Fruit fly (Drosophila melanogaster) whole organism, embryonic: ENCODE results near the gene CG11858.

Experiments used
- Abd-B ChIP-seq: fragments of 200-800 bp; sonication (Bioruptor generic); optimal IDR thresholded peaks from 2 replicates; lab custom pipeline; 2018; ENCODE audit warnings: missing biosample characterization, mild to moderate bottlenecking, missing genetic modification characterization, moderate library complexity
- BEAF-32 ChIP-seq: fragments of 200-800 bp; sonication (Bioruptor generic); optimal IDR thresholded peaks from 3 replicates; lab custom pipeline; 2017; ENCODE audit warnings: missing biosample characterization, missing genetic modification characterization, mild to moderate bottlenecking, moderate library complexity, missing genetic modification reagents
- CG10979 ChIP-seq: fragments of 200-800 bp; sonication (Bioruptor generic); optimal IDR thresholded peaks from 2 replicates; lab custom pipeline; 2018; ENCODE audit warnings: missing biosample characterization, mild to moderate bottlenecking, missing genetic modification characterization, moderate library complexity
- CG13775 ChIP-seq: fragments of 200-800 bp; sonication (Bioruptor generic); optimal IDR thresholded peaks from 3 replicates; lab custom pipeline; 2017; ENCODE audit warnings: missing biosample characterization, mild to moderate bottlenecking, missing genetic modification characterization
- CG15011 ChIP-seq: fragments of 200-800 bp; sonication (Bioruptor generic); optimal IDR thresholded peaks from 3 replicates; lab custom pipeline; 2018; ENCODE audit warnings: missing biosample characterization, mild to moderate bottlenecking, missing genetic modification characterization
- CG15696 ChIP-seq: fragments of 200-800 bp; sonication (Bioruptor generic); optimal IDR thresholded peaks from 2 replicates; lab custom pipeline; 2019; ENCODE audit warnings: missing biosample characterization, mild to moderate bottlenecking, missing genetic modification characterization, moderate library complexity
- CG1647 ChIP-seq: fragments of 200-800 bp; sonication (Bioruptor generic); optimal IDR thresholded peaks from 3 replicates; lab custom pipeline; 2016; ENCODE audit warnings: missing biosample characterization, missing genetic modification characterization
- CG17568 ChIP-seq: fragments of 200-800 bp; sonication (Bioruptor generic); optimal IDR thresholded peaks from 2 replicates; lab custom pipeline; 2018; ENCODE audit warnings: missing biosample characterization, mild to moderate bottlenecking, missing genetic modification characterization, moderate library complexity
- CG2678 ChIP-seq: fragments of 200-800 bp; sonication (Bioruptor generic); optimal IDR thresholded peaks from 3 replicates; lab custom pipeline; 2019; ENCODE audit warnings: missing biosample characterization, mild to moderate bottlenecking, missing genetic modification characterization, moderate library complexity
- CG3065 ChIP-seq: fragments of 200-800 bp; sonication (Bioruptor generic); optimal IDR thresholded peaks from 2 replicates; lab custom pipeline; 2016; ENCODE audit warnings: missing biosample characterization, missing genetic modification characterization
- CG31388 ChIP-seq: fragments of 200-800 bp; sonication (Bioruptor generic); optimal IDR thresholded peaks from 2 replicates; lab custom pipeline; 2016; ENCODE audit warnings: missing biosample characterization, missing genetic modification characterization
- CG43689 ChIP-seq: fragments of 200-800 bp; sonication (Bioruptor generic); IDR thresholded peaks from 2 replicates; pipeline ENCODE4 v1.3.6; 2022; ENCODE audit warnings: missing biosample characterization, missing genetic modification characterization
- CG4730 ChIP-seq: fragments of 200-800 bp; sonication (Bioruptor generic); IDR thresholded peaks from 2 replicates; pipeline ENCODE4 v1.3.6; 2022; ENCODE audit warnings: missing biosample characterization, missing genetic modification characterization
- CG7963 ChIP-seq: fragments of 200-800 bp; sonication (Bioruptor generic); IDR thresholded peaks from 3 replicates; pipeline ENCODE4 v1.3.6; 2022; ENCODE audit warnings: missing biosample characterization, missing genetic modification characterization; ENCODE audit not compliant: partially characterized antibody
- CG8290 ChIP-seq, 3 experiments: fragments of 200-800 bp; sonication (Bioruptor generic); optimal IDR thresholded peaks; 2 replicates each; lab custom pipeline; 2016 to 2019; ENCODE audit warnings: missing biosample characterization in 3 of 3, missing genetic modification characterization in 3 of 3, mild to moderate bottlenecking in 2 of 3, moderate library complexity in 1 of 3
- CG8944 ChIP-seq: fragments of 200-800 bp; sonication (Bioruptor generic); optimal IDR thresholded peaks from 3 replicates; lab custom pipeline; 2016; ENCODE audit warnings: missing biosample characterization, missing genetic modification characterization
- Chrac-16 ChIP-seq: fragments of 200-800 bp; sonication (Bioruptor generic); optimal IDR thresholded peaks from 3 replicates; lab custom pipeline; 2016; ENCODE audit warnings: missing biosample characterization, missing genetic modification characterization
- Dp ChIP-seq: fragments of 200-800 bp; sonication (Bioruptor generic); optimal IDR thresholded peaks from 2 replicates; lab custom pipeline; 2018; ENCODE audit warnings: missing biosample characterization, mild to moderate bottlenecking, missing genetic modification characterization, moderate library complexity
- Eip74EF ChIP-seq, 2 experiments: fragments of 200-800 bp in 1 of 2; fragments of >200 bp in 1 of 2; sonication (Bioruptor generic) in 1 of 2; optimal IDR thresholded peaks; 2 replicates each; lab custom pipeline; 2017 to 2019; ENCODE audit warnings: missing biosample characterization in 2 of 2, missing genetic modification characterization in 2 of 2, mild to moderate bottlenecking in 1 of 2, moderate library complexity in 1 of 2
- Ets65A ChIP-seq: fragments of 200-800 bp; sonication (Bioruptor generic); peaks from one replicate; lab custom pipeline; 2016; ENCODE audit warnings: missing biosample characterization, missing genetic modification characterization
- Fer1 ChIP-seq: fragments of 200-800 bp; sonication (Bioruptor generic); optimal IDR thresholded peaks from 2 replicates; lab custom pipeline; 2017; ENCODE audit warnings: missing biosample characterization, mild to moderate bottlenecking, missing genetic modification characterization
- H15 ChIP-seq: fragments of 200-800 bp; sonication (Bioruptor generic); IDR thresholded peaks from 3 replicates; pipeline ENCODE4 v1.3.6; 2022; ENCODE audit warnings: missing biosample characterization, missing genetic modification characterization
- HLH54F ChIP-seq: fragments of 200-800 bp; sonication (Bioruptor generic); optimal IDR thresholded peaks from 3 replicates; lab custom pipeline; 2016; ENCODE audit warnings: missing biosample characterization, missing genetic modification characterization
- Hr78 ChIP-seq, 2 experiments: fragments of 200-800 bp in 1 of 2; fragments of >200 bp in 1 of 2; sonication (Bioruptor generic) in 1 of 2; optimal IDR thresholded peaks; 2 replicates each; lab custom pipeline; 2017 to 2019; ENCODE audit warnings: missing biosample characterization in 2 of 2, missing genetic modification characterization in 2 of 2, mild to moderate bottlenecking in 1 of 2, moderate library complexity in 1 of 2
- Lim3 ChIP-seq: fragments of 200-800 bp; sonication (Bioruptor generic); IDR thresholded peaks from 2 replicates; pipeline ENCODE4 v1.3.6; 2022; ENCODE audit warnings: missing biosample characterization, missing genetic modification characterization
- Lpt ChIP-seq: fragments of >200 bp; optimal IDR thresholded peaks from 2 replicates; lab custom pipeline; 2018; ENCODE audit warnings: missing biosample characterization, missing genetic modification characterization
- Nf-YA ChIP-seq: fragments of 200-800 bp; sonication (Bioruptor generic); IDR thresholded peaks from 2 replicates; pipeline ENCODE4 v1.3.6; 2022; ENCODE audit warnings: missing biosample characterization, missing genetic modification characterization
- Nf-YB ChIP-seq: fragments of 200-800 bp; sonication (Bioruptor generic); optimal IDR thresholded peaks from 3 replicates; lab custom pipeline; 2019; ENCODE audit warnings: missing biosample characterization, mild to moderate bottlenecking, missing genetic modification characterization, moderate library complexity
- Ravus ChIP-seq: fragments of 200-800 bp; sonication (Bioruptor generic); IDR thresholded peaks from 2 replicates; pipeline ENCODE4 v1.3.6; 2022; ENCODE audit warnings: missing biosample characterization, missing genetic modification characterization
- Rfx ChIP-seq: fragments of 200-800 bp; sonication (Bioruptor generic); IDR thresholded peaks from 2 replicates; pipeline ENCODE4 v1.3.6; 2022; ENCODE audit warnings: missing biosample characterization, missing genetic modification characterization
- Ssrp ChIP-seq: fragments of 200-800 bp; sonication (Bioruptor generic); optimal IDR thresholded peaks from 2 replicates; lab custom pipeline; 2018; ENCODE audit warnings: missing biosample characterization, mild to moderate bottlenecking, missing genetic modification characterization, moderate library complexity
- aop ChIP-seq: fragments of 200-800 bp; sonication (Bioruptor generic); IDR thresholded peaks from 2 replicates; pipeline ENCODE4 v1.3.6; 2022; ENCODE audit warnings: missing biosample characterization, missing genetic modification characterization
- ash1 ChIP-seq: fragments of 200-800 bp; sonication (Bioruptor generic); optimal IDR thresholded peaks from 2 replicates; lab custom pipeline; 2018; ENCODE audit warnings: missing biosample characterization, mild to moderate bottlenecking, missing genetic modification characterization
- bowl ChIP-seq: fragments of 200-800 bp; sonication (Bioruptor generic); IDR thresholded peaks from 2 replicates; pipeline ENCODE4 v1.3.6; 2022; ENCODE audit warnings: missing biosample characterization, missing genetic modification characterization
- bsh ChIP-seq, 2 experiments: fragments of 200-800 bp; sonication (Bioruptor generic); optimal IDR thresholded peaks; 2 replicates each; lab custom pipeline; 2017 to 2018; ENCODE audit warnings: mild to moderate bottlenecking in 2 of 2, missing biosample characterization in 2 of 2, missing genetic modification characterization in 2 of 2, moderate library complexity in 1 of 2
- btn ChIP-seq: fragments of 200-800 bp; sonication (Bioruptor generic); optimal IDR thresholded peaks from 2 replicates; lab custom pipeline; 2016; ENCODE audit warnings: missing biosample characterization, missing genetic modification characterization
- caup ChIP-seq: fragments of 200-800 bp; sonication (Bioruptor generic); optimal IDR thresholded peaks from 3 replicates; lab custom pipeline; 2017; ENCODE audit warnings: missing biosample characterization, mild to moderate bottlenecking, missing genetic modification characterization, moderate library complexity; ENCODE audit not compliant: severe bottlenecking
- cwo ChIP-seq: fragments of 200-800 bp; sonication (Bioruptor generic); optimal IDR thresholded peaks from 3 replicates; lab custom pipeline; 2017; ENCODE audit warnings: missing biosample characterization, missing genetic modification characterization, mild to moderate bottlenecking, moderate library complexity, missing genetic modification reagents
- da ChIP-seq: fragments of 200-800 bp; sonication (Bioruptor generic); optimal IDR thresholded peaks from 2 replicates; lab custom pipeline; 2016; ENCODE audit warnings: missing biosample characterization, missing genetic modification characterization
- emc ChIP-seq: fragments of 200-800 bp; sonication (Bioruptor generic); optimal IDR thresholded peaks from 2 replicates; lab custom pipeline; 2016; ENCODE audit warnings: missing biosample characterization, missing genetic modification characterization
- fd64A ChIP-seq: fragments of 200-800 bp; sonication (Bioruptor generic); optimal IDR thresholded peaks from 3 replicates; lab custom pipeline; 2018; ENCODE audit warnings: missing biosample characterization, mild to moderate bottlenecking, missing genetic modification characterization
- her ChIP-seq: fragments of 200-800 bp; sonication (Bioruptor generic); optimal IDR thresholded peaks from 2 replicates; lab custom pipeline; 2016; ENCODE audit warnings: missing biosample characterization, missing genetic modification characterization
- lab ChIP-seq: fragments of 200-800 bp; sonication (Bioruptor generic); optimal IDR thresholded peaks from 3 replicates; lab custom pipeline; 2017; ENCODE audit warnings: missing biosample characterization, missing genetic modification characterization, mild to moderate bottlenecking, moderate library complexity, missing genetic modification reagents
- prd ChIP-seq, 3 experiments: fragments of >200 bp in 2 of 3; fragments of 200-800 bp in 1 of 3; sonication (Bioruptor generic) in 1 of 3; optimal IDR thresholded peaks in 2 of 3; IDR thresholded peaks in 1 of 3; 2 replicates in 2 of 3; 3 replicates in 1 of 3; pipeline versions ENCODE4 v1.3.6 to Lab custom; 2017 to 2022; ENCODE audit warnings: missing biosample characterization in 1 of 3, missing genetic modification characterization in 1 of 3
- repo ChIP-seq: fragments of 200-800 bp; sonication (Bioruptor generic); optimal IDR thresholded peaks from 2 replicates; lab custom pipeline; 2016; ENCODE audit warnings: missing biosample characterization, missing genetic modification characterization
- unc-4 ChIP-seq: fragments of 200-800 bp; sonication (Bioruptor generic); IDR thresholded peaks from 2 replicates; pipeline ENCODE4 v1.3.6; 2022; ENCODE audit warnings: missing biosample characterization, missing genetic modification characterization; ENCODE audit not compliant: partially characterized antibody
- usp ChIP-seq: fragments of >200 bp; optimal IDR thresholded peaks from 2 replicates; lab custom pipeline; 2017; ENCODE audit warnings: missing biosample characterization, missing genetic modification characterization
- wek ChIP-seq: fragments of 200-800 bp; sonication (Bioruptor generic); optimal IDR thresholded peaks from 3 replicates; lab custom pipeline; 2018; ENCODE audit warnings: missing biosample characterization, mild to moderate bottlenecking, missing genetic modification characterization, moderate library complexity

CG11858 gene

DNA sequence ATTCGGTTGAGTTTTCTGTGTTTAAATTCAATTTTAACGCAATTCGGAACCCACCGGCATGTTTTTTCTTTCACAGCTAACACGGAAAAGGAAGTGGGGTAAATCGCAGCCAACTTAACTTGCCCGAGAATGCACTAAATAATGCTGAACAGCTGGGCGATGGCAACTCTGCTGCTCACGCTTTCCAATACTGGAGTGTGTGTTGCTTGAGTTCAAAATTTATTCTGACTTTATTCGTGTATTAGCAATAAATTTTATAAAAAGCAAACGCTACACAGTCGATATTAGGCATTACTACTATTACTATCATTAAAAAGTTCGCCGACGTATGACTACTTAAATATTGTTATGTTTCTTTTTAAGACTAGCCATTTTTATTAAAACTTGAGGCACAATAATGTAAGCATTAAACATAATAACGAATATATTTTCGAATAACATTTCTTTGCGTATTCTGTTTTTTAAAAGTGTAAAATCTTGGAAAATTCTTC, 15.1 kb upstream of the CG11858 start, which contains the start of the genes RpS27 and Nup37 (continued):
- TF ChIP-seq CG17568 (GFP tag; lab: Kevin White, UChicago) (peak; percentile 98), Nf-YB (GFP tag; lab: Kevin White, UChicago) (peak; percentile 84), BEAF-32 (GFP tag; lab: Kevin White, UChicago) (peak; percentile 67), Nf-YA (GFP tag; lab: Robert Waterston, UW) (peak; percentile 93), ash1 (GFP tag; lab: Kevin White, UChicago) (peak; percentile 99), prd (optimal IDR thresholded peaks at IDR 0.05; lab: Kevin White, UChicago) (no peak), prd (GFP tag; IDR thresholded peaks at IDR 0.05; lab: Robert Waterston, UW) (peak; percentile 91), btn (peak; percentile 97), Hr78 (GFP tag; optimal IDR thresholded peaks at IDR 0.05; lab: Kevin White, UChicago) (no peak), CG3065 (GFP tag; lab: Kevin White, UChicago) (peak; percentile 98), CG1647 (GFP tag; lab: Kevin White, UChicago) (peak; percentile 98), CG8944 (peak; percentile 98), Ets65A (GFP tag; lab: Kevin White, UChicago) (peak; percentile 100), bsh (GFP tag; optimal IDR thresholded peaks at IDR 0.05; lab: Kevin White, UChicago) (peak; percentile 50 to 93), HLH54F (GFP tag; lab: Kevin White, UChicago) (peak; percentile 98), Lim3 (GFP tag; lab: Robert Waterston, UW) (peak; percentile 68; the same call in 1 of the 2 replicates), CG4730 (peak; percentile 94), Dp (peak; percentile 77), Ravus (GFP tag; lab: Robert Waterston, UW) (peak; percentile 72), CG10979 (tag; lab: Kevin White, UChicago) (peak; percentile 86), Abd-B (GFP tag; lab: Kevin White, UChicago) (peak; percentile 93), CG8290 (GFP tag; optimal IDR thresholded peaks at IDR 0.05; lab: Kevin White, UChicago) (peak; percentile 98), CG8290 (tag; optimal IDR thresholded peaks at IDR 0.05; lab: Kevin White, UChicago) (peak; percentile 97 to 100), Eip74EF (GFP tag; optimal IDR thresholded peaks at IDR 0.05; lab: Kevin White, UChicago) (peak in 1 of 2 experiments; percentile 93), Ssrp (tag; lab: Kevin White, UChicago) (peak; percentile 92), Chrac-16 (GFP tag; lab: Kevin White, UChicago) (peak; percentile 91), caup (GFP tag; lab: Kevin White, UChicago) (peak; percentile 100), fd64A (GFP tag; lab: Kevin White, UChicago) (peak; percentile 98), CG43689 (GFP tag; lab: Robert Waterston, UW) (peak; percentile 95), H15 (GFP tag; lab: Robert Waterston, UW) (peak; percentile 97), her (GFP tag; lab: Kevin White, UChicago) (peak; percentile 97), CG31388 (peak; percentile 94), Rfx (GFP tag; lab: Robert Waterston, UW) (peak; percentile 99), da (GFP tag; lab: Kevin White, UChicago) (peak; percentile 99), lab (GFP tag; lab: Kevin White, UChicago) (peak; percentile 99), CG15696 (tag; lab: Kevin White, UChicago) (peak; percentile 81), Fer1 (GFP tag; lab: Kevin White, UChicago) (peak; percentile 98), CG13775 (peak; percentile 99), emc (GFP tag; lab: Kevin White, UChicago) (peak; percentile 99), aop (peak; percentile 80; the same call in 1 of the 2 replicates), CG2678 (tag; lab: Kevin White, UChicago) (peak; percentile 92), CG7963 (GFP tag; lab: Robert Waterston, UW) (no peak), unc-4 (GFP tag; lab: Robert Waterston, UW) (0 out of 2 replicates have a peak, but pooled peaks have one; percentile 21), CG15011 (GFP tag; lab: Kevin White, UChicago) (peak; percentile 99), Lpt (GFP tag; lab: Kevin White, UChicago) (no peak), bowl (GFP tag; lab: Robert Waterston, UW) (peak; percentile 88), cwo (peak; percentile 91), usp (GFP tag; lab: Kevin White, UChicago) (no peak), wek (GFP tag; lab: Kevin White, UChicago) (peak; percentile 97), repo (peak; percentile 98)
